Fruit fly (Drosophila melanogaster) whole organism, embryonic: ENCODE measurements around the gene Glut1.
A peak's percentile ranks its signal among the peaks of the same experiment; 100 is the strongest.

Experiments used
- B-H2 ChIP-seq: fragments of 200-800 bp; sonication (Bioruptor generic); optimal IDR thresholded peaks from 2 replicates; lab custom pipeline; 2018; ENCODE audit warnings: missing biosample characterization, mild to moderate bottlenecking, missing genetic modification characterization
- Bgb ChIP-seq: fragments of 200-800 bp; sonication (Bioruptor generic); IDR thresholded peaks from 2 replicates; pipeline ENCODE4 v1.3.6; 2022; ENCODE audit warnings: missing biosample characterization, missing genetic modification characterization; ENCODE audit not compliant: partially characterized antibody
- CG10147 ChIP-seq: fragments of 200-800 bp; sonication (Bioruptor generic); optimal IDR thresholded peaks from 2 replicates; lab custom pipeline; 2019; ENCODE audit warnings: missing biosample characterization, mild to moderate bottlenecking, missing genetic modification characterization, moderate library complexity
- CG11695 ChIP-seq: fragments of 200-800 bp; sonication (Bioruptor generic); IDR thresholded peaks from 3 replicates; pipeline ENCODE4 v1.3.6; 2022; ENCODE audit warnings: missing biosample characterization, missing genetic modification characterization
- CG11723 ChIP-seq: fragments of 200-800 bp; sonication (Bioruptor generic); optimal IDR thresholded peaks from 2 replicates; lab custom pipeline; 2017; ENCODE audit warnings: missing biosample characterization, mild to moderate bottlenecking, missing genetic modification characterization
- CG12236 ChIP-seq: fragments of 200-800 bp; sonication (Bioruptor generic); optimal IDR thresholded peaks from 2 replicates; lab custom pipeline; 2016; ENCODE audit warnings: missing biosample characterization, missing genetic modification characterization
- CG14667 ChIP-seq: fragments of 200-800 bp; sonication (Bioruptor generic); IDR thresholded peaks from 2 replicates; pipeline ENCODE4 v1.3.6; 2022; ENCODE audit warnings: missing biosample characterization, missing genetic modification characterization
- CG15479 ChIP-seq: fragments of 200-800 bp; sonication (Bioruptor generic); optimal IDR thresholded peaks from 3 replicates; lab custom pipeline; 2019; ENCODE audit warnings: missing biosample characterization, mild to moderate bottlenecking, missing genetic modification characterization, moderate library complexity
- CG15696 ChIP-seq: fragments of 200-800 bp; sonication (Bioruptor generic); optimal IDR thresholded peaks from 2 replicates; lab custom pipeline; 2019; ENCODE audit warnings: missing biosample characterization, mild to moderate bottlenecking, missing genetic modification characterization, moderate library complexity
- CG1792 ChIP-seq: fragments of 200-800 bp; sonication (Bioruptor generic); optimal IDR thresholded peaks from 2 replicates; lab custom pipeline; 2016; ENCODE audit warnings: missing biosample characterization, missing genetic modification characterization
- CG2199 ChIP-seq: fragments of 200-800 bp; sonication (Bioruptor generic); IDR thresholded peaks from 3 replicates; pipeline ENCODE4 v1.3.6; 2022; ENCODE audit warnings: missing biosample characterization, missing genetic modification characterization
- CG2678 ChIP-seq: fragments of 200-800 bp; sonication (Bioruptor generic); optimal IDR thresholded peaks from 3 replicates; lab custom pipeline; 2019; ENCODE audit warnings: missing biosample characterization, mild to moderate bottlenecking, missing genetic modification characterization, moderate library complexity
- CG31365 ChIP-seq: fragments of 200-800 bp; sonication (Bioruptor generic); optimal IDR thresholded peaks from 2 replicates; lab custom pipeline; 2018; ENCODE audit warnings: missing biosample characterization, mild to moderate bottlenecking, missing genetic modification characterization
- CG32772 ChIP-seq: fragments of 200-800 bp; sonication (Bioruptor generic); IDR thresholded peaks from 2 replicates; pipeline ENCODE4 v1.3.6; 2022; ENCODE audit warnings: missing biosample characterization, missing genetic modification characterization
- CG33213 ChIP-seq: fragments of 200-800 bp; sonication (Bioruptor generic); optimal IDR thresholded peaks from 3 replicates; lab custom pipeline; 2016; ENCODE audit warnings: missing biosample characterization, missing genetic modification characterization
- CG4424 ChIP-seq: fragments of 200-800 bp; sonication (Bioruptor generic); optimal IDR thresholded peaks from 3 replicates; lab custom pipeline; 2016; ENCODE audit warnings: missing biosample characterization, missing genetic modification characterization
- CG4617 ChIP-seq: fragments of 200-800 bp; sonication (Bioruptor generic); optimal IDR thresholded peaks from 3 replicates; lab custom pipeline; 2016; ENCODE audit warnings: missing biosample characterization, missing genetic modification characterization, borderline replicate concordance
- CG8765 ChIP-seq: fragments of 200-800 bp; sonication (Bioruptor generic); IDR thresholded peaks from 2 replicates; pipeline ENCODE4 v1.3.6; 2022; ENCODE audit warnings: missing biosample characterization, missing genetic modification characterization
- CG9215 ChIP-seq: fragments of 200-800 bp; sonication (Bioruptor generic); IDR thresholded peaks from 2 replicates; pipeline ENCODE4 v1.3.6; 2022; ENCODE audit warnings: missing biosample characterization, missing genetic modification characterization
- CG9727 ChIP-seq: fragments of 200-800 bp; sonication (Bioruptor generic); optimal IDR thresholded peaks from 3 replicates; lab custom pipeline; 2017; ENCODE audit warnings: missing biosample characterization, mild to moderate bottlenecking, missing genetic modification characterization
- CrebB ChIP-seq: fragments of 200-800 bp; sonication (Bioruptor generic); optimal IDR thresholded peaks from 3 replicates; lab custom pipeline; 2018; ENCODE audit warnings: missing biosample characterization, mild to moderate bottlenecking, missing genetic modification characterization
- Ets97D ChIP-seq: fragments of 200-800 bp; sonication (Bioruptor generic); optimal IDR thresholded peaks from 3 replicates; lab custom pipeline; 2016; ENCODE audit warnings: missing biosample characterization, missing genetic modification characterization
- H2.0 ChIP-seq: fragments of 200-800 bp; sonication (Bioruptor generic); IDR thresholded peaks from 2 replicates; pipeline ENCODE4 v1.3.6; 2022; ENCODE audit warnings: missing biosample characterization, missing genetic modification characterization
- MBD-R2 ChIP-seq: fragments of 200-800 bp; sonication (Bioruptor generic); IDR thresholded peaks from 2 replicates; pipeline ENCODE4 v1.3.6; 2022; ENCODE audit warnings: missing biosample characterization, missing genetic modification characterization
- NC2β ChIP-seq: fragments of 200-800 bp; sonication (Bioruptor generic); optimal IDR thresholded peaks from 2 replicates; lab custom pipeline; 2016; ENCODE audit warnings: missing biosample characterization, missing genetic modification characterization
- Rx ChIP-seq: fragments of 200-800 bp; sonication (Bioruptor generic); IDR thresholded peaks from 2 replicates; pipeline ENCODE4 v1.3.6; 2022; ENCODE audit warnings: missing biosample characterization, missing genetic modification characterization
- Side ChIP-seq: fragments of 200-800 bp; sonication (Bioruptor generic); optimal IDR thresholded peaks from 2 replicates; lab custom pipeline; 2016; ENCODE audit warnings: missing biosample characterization, missing genetic modification characterization
- Six4 ChIP-seq: fragments of 200-800 bp; sonication (Bioruptor generic); optimal IDR thresholded peaks from 2 replicates; lab custom pipeline; 2016; ENCODE audit warnings: missing biosample characterization, missing genetic modification characterization
- Xrp1 ChIP-seq: fragments of 200-800 bp; sonication (Bioruptor generic); IDR thresholded peaks from 2 replicates; pipeline ENCODE4 v1.3.6; 2022; ENCODE audit warnings: missing biosample characterization, missing genetic modification characterization
- bbx ChIP-seq: fragments of 200-800 bp; sonication (Bioruptor generic); IDR thresholded peaks from 2 replicates; pipeline ENCODE4 v1.3.6; 2022; ENCODE audit warnings: missing biosample characterization, missing genetic modification characterization; ENCODE audit not compliant: partially characterized antibody
- chn ChIP-seq: fragments of 200-800 bp; sonication (Bioruptor generic); optimal IDR thresholded peaks from 2 replicates; lab custom pipeline; 2016; ENCODE audit warnings: missing biosample characterization, missing genetic modification characterization
- croc ChIP-seq: fragments of 200-800 bp; sonication (Bioruptor generic); conservative IDR thresholded peaks from 3 replicates; pipeline ENCODE4 v1.3.6; 2022; ENCODE audit warnings: missing biosample characterization, missing genetic modification characterization
- crp ChIP-seq, 2 experiments: fragments of 200-800 bp; sonication (Bioruptor generic); optimal IDR thresholded peaks; 2 replicates in 1 of 2; 3 replicates in 1 of 2; lab custom pipeline; 2017; ENCODE audit warnings: missing biosample characterization in 2 of 2, missing genetic modification characterization in 2 of 2, mild to moderate bottlenecking in 1 of 2, moderate library complexity in 1 of 2
- cwo ChIP-seq: fragments of 200-800 bp; sonication (Bioruptor generic); optimal IDR thresholded peaks from 3 replicates; lab custom pipeline; 2017; ENCODE audit warnings: missing biosample characterization, missing genetic modification characterization, mild to moderate bottlenecking, moderate library complexity, missing genetic modification reagents
- dpn ChIP-seq, 2 experiments: fragments of 200-800 bp; sonication (Bioruptor generic); optimal IDR thresholded peaks; 3 replicates each; lab custom pipeline; 2016; ENCODE audit warnings: missing biosample characterization in 2 of 2, missing genetic modification characterization in 2 of 2
- esg ChIP-seq: fragments of 200-800 bp; sonication (Bioruptor generic); conservative IDR thresholded peaks from 2 replicates; pipeline ENCODE4 v1.3.6; 2022; ENCODE audit warnings: missing biosample characterization, missing genetic modification characterization
- ewg ChIP-seq: fragments of 200-800 bp; sonication (Bioruptor generic); optimal IDR thresholded peaks from 3 replicates; lab custom pipeline; 2017; ENCODE audit warnings: mild to moderate bottlenecking, missing biosample characterization, missing genetic modification reagents, missing genetic modification characterization
- eyg ChIP-seq: fragments of 200-800 bp; sonication (Bioruptor generic); optimal IDR thresholded peaks from 3 replicates; lab custom pipeline; 2016; ENCODE audit warnings: missing biosample characterization, missing genetic modification characterization
- fd64A ChIP-seq: fragments of 200-800 bp; sonication (Bioruptor generic); optimal IDR thresholded peaks from 3 replicates; lab custom pipeline; 2018; ENCODE audit warnings: missing biosample characterization, mild to moderate bottlenecking, missing genetic modification characterization
- gem ChIP-seq: fragments of 200-800 bp; sonication (Bioruptor generic); optimal IDR thresholded peaks from 2 replicates; lab custom pipeline; 2019; ENCODE audit warnings: missing biosample characterization, mild to moderate bottlenecking, missing genetic modification characterization, moderate library complexity
- hb ChIP-seq: fragments of 200-800 bp; sonication (Bioruptor generic); IDR thresholded peaks from 3 replicates; pipeline ENCODE4 v1.3.6; 2022; ENCODE audit warnings: missing biosample characterization, missing genetic modification characterization; ENCODE audit not compliant: partially characterized antibody
- ind ChIP-seq: fragments of 200-800 bp; sonication (Bioruptor generic); optimal IDR thresholded peaks from 3 replicates; lab custom pipeline; 2016; ENCODE audit warnings: missing biosample characterization, missing genetic modification characterization
- jigr1 ChIP-seq: fragments of 200-800 bp; sonication (Bioruptor generic); IDR thresholded peaks from 3 replicates; pipeline ENCODE4 v1.3.6; 2022; ENCODE audit warnings: missing biosample characterization, missing genetic modification characterization
- klu ChIP-seq: fragments of 200-800 bp; sonication (Bioruptor generic); IDR thresholded peaks from 2 replicates; pipeline ENCODE4 v1.3.6; 2022; ENCODE audit warnings: missing biosample characterization, missing genetic modification characterization
- nerfin-1 ChIP-seq: fragments of 200-800 bp; sonication (Bioruptor generic); optimal IDR thresholded peaks from 3 replicates; lab custom pipeline; 2019; ENCODE audit warnings: missing biosample characterization, mild to moderate bottlenecking, missing genetic modification characterization, moderate library complexity
- org-1 ChIP-seq: fragments of 200-800 bp; sonication (Bioruptor generic); optimal IDR thresholded peaks from 2 replicates; lab custom pipeline; 2017; ENCODE audit warnings: missing biosample characterization, missing genetic modification characterization
- p53 ChIP-seq: fragments of 200-800 bp; sonication (Bioruptor generic); optimal IDR thresholded peaks from 2 replicates; lab custom pipeline; 2016; ENCODE audit warnings: missing biosample characterization, missing genetic modification characterization
- pnt ChIP-seq: fragments of 200-800 bp; sonication (Bioruptor generic); optimal IDR thresholded peaks from 3 replicates; lab custom pipeline; 2016; ENCODE audit warnings: missing biosample characterization, missing genetic modification characterization
- pzg ChIP-seq: fragments of 200-800 bp; sonication (Bioruptor generic); optimal IDR thresholded peaks from 3 replicates; lab custom pipeline; 2018; ENCODE audit warnings: missing biosample characterization, mild to moderate bottlenecking, missing genetic modification characterization, moderate library complexity
- slbo ChIP-seq: fragments of 200-800 bp; sonication (Bioruptor generic); IDR thresholded peaks from 2 replicates; pipeline ENCODE4 v1.3.6; 2022; ENCODE audit warnings: missing biosample characterization, missing genetic modification characterization
- stc ChIP-seq: fragments of 200-800 bp; sonication (Bioruptor generic); IDR thresholded peaks from 2 replicates; pipeline ENCODE4 v1.3.6; 2022; ENCODE audit warnings: missing biosample characterization, missing genetic modification characterization
- yki ChIP-seq: fragments of >200 bp; optimal IDR thresholded peaks from 3 replicates; lab custom pipeline; 2018

Glut1 gene

dm6 chr3L:917225-917624 lies 3.4 kb downstream of the Glut1 start (continued):
- TF ChIP-seq nerfin-1 (peak; percentile 60), ewg (GFP tag; lab: Kevin White, UChicago) (no peak), CG8765 (GFP tag; lab: Robert Waterston, UW) (no peak), esg (GFP tag; lab: Robert Waterston, UW) (peak; percentile 27), MBD-R2 (0 out of 2 replicates have a peak, but pooled peaks have one; percentile 10), cwo (peak; percentile 49), Side (GFP tag; lab: Kevin White, UChicago) (no peak), pnt (GFP tag; lab: Kevin White, UChicago) (no peak), bbx (no peak), hb (no peak), pzg (no peak), chn (GFP tag; lab: Kevin White, UChicago) (no peak), CG11723 (GFP tag; lab: Kevin White, UChicago) (no peak), Bgb (GFP tag; lab: Robert Waterston, UW) (no peak), CG10147 (GFP tag; lab: Kevin White, UChicago) (peak; percentile 50), Six4 (GFP tag; lab: Kevin White, UChicago) (no peak), Xrp1 (GFP tag; lab: Robert Waterston, UW) (peak; percentile 52; the same call in 1 of the 2 replicates), p53 (GFP tag; lab: Kevin White, UChicago) (no peak), CG12236 (GFP tag; lab: Kevin White, UChicago) (no peak), CG2678 (tag; lab: Kevin White, UChicago) (peak; percentile 72), CG11695 (GFP tag; lab: Robert Waterston, UW) (0 out of 3 replicates have a peak, but pooled peaks have one; percentile 28), ind (no peak), Ets97D (GFP tag; lab: Kevin White, UChicago) (no peak), fd64A (GFP tag; lab: Kevin White, UChicago) (no peak), H2.0 (GFP tag; lab: Robert Waterston, UW) (0 out of 2 replicates have a peak, but pooled peaks have one; percentile 9), CG4424 (peak; percentile 10), CG15696 (tag; lab: Kevin White, UChicago) (no peak), B-H2 (GFP tag; lab: Kevin White, UChicago) (no peak), CG14667 (GFP tag; lab: Robert Waterston, UW) (0 out of 2 replicates have a peak, but pooled peaks have one; percentile 41), stc (0 out of 2 replicates have a peak, but pooled peaks have one; percentile 23), jigr1 (GFP tag; lab: Robert Waterston, UW) (no peak), crp (GFP tag; optimal IDR thresholded peaks at IDR 0.05; lab: Kevin White, UChicago) (no peak), CG4617 (GFP tag; lab: Kevin White, UChicago) (no peak), CG1792 (GFP tag; lab: Kevin White, UChicago) (no peak), yki (no peak), eyg (GFP tag; lab: Kevin White, UChicago) (no peak), dpn (GFP tag; optimal IDR thresholded peaks at IDR 0.05; lab: Kevin White, UChicago) (peak in 1 of 2 experiments; percentile 3), CrebB (tag; lab: Kevin White, UChicago) (no peak), CG33213 (no peak), CG2199 (GFP tag; lab: Robert Waterston, UW) (no peak), CG31365 (tag; lab: Kevin White, UChicago) (no peak), klu (GFP tag; lab: Robert Waterston, UW) (no peak), CG9215 (GFP tag; lab: Robert Waterston, UW) (no peak), slbo (GFP tag; lab: Robert Waterston, UW) (peak; percentile 63), org-1 (no peak), NC2β (GFP tag; lab: Kevin White, UChicago) (no peak), gem (peak; percentile 46), Rx (GFP tag; lab: Robert Waterston, UW) (no peak), CG9727 (GFP tag; lab: Kevin White, UChicago) (peak; percentile 32), CG15479 (GFP tag; lab: Kevin White, UChicago) (no peak), croc (GFP tag; lab: Robert Waterston, UW) (0 out of 3 replicates have a peak, but pooled peaks have one; percentile 15), CG32772 (GFP tag; lab: Robert Waterston, UW) (no peak)
